Worm (Caenorhabditis elegans): ENCODE results near the gene K06H6.5.

DNA sequence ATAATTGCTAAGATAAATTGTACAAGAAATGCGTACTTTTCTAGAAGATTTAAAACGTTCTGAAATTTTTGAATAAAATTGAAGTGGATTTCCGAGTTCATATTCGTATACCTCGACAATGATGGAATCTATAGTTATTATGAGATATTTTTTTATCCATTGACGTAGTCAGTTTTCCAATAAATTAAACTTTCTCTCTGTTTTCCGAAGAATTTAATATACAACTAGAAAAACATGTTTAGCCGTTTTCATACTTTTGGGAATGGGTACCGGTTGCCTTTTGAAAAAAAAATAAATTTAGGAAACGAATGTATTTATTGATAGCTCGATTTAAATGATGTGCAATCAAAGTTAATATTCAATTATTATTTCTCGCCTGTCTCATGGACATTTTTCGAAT is 32.7 kb downstream of the K06H6.5 start, which contains the start of gene srw-109:
- TF ChIP-seq snpc-4 (tag; optimal IDR thresholded peaks at IDR 0.05): no peak
- TF ChIP-seq drap-1 (GFP tag; optimal IDR thresholded peaks at IDR 0.05): no peak
- no peak for TF ChIP-seq unc-62 (GFP tag; optimal IDR thresholded peaks at IDR 0.05)
- no peak for TF ChIP-seq blmp-1 (tag; optimal IDR thresholded peaks at IDR 0.05)
- no peak for TF ChIP-seq nhr-237 (tag; optimal IDR thresholded peaks at IDR 0.05)
- TF ChIP-seq mls-2 (tag; optimal IDR thresholded peaks at IDR 0.05): no peak
- no peak for TF ChIP-seq nhr-76 (tag; optimal IDR thresholded peaks at IDR 0.05)
- no peak for TF ChIP-seq lin-13 (tag; optimal IDR thresholded peaks at IDR 0.05)
- TF ChIP-seq elt-3 (tag; optimal IDR thresholded peaks at IDR 0.05): no peak
- TF ChIP-seq ceh-39 (tag; optimal IDR thresholded peaks at IDR 0.05): no peak
